Worm (Caenorhabditis elegans): ENCODE results near the gene T07A9.15.

T07A9.15 gene

DNA sequence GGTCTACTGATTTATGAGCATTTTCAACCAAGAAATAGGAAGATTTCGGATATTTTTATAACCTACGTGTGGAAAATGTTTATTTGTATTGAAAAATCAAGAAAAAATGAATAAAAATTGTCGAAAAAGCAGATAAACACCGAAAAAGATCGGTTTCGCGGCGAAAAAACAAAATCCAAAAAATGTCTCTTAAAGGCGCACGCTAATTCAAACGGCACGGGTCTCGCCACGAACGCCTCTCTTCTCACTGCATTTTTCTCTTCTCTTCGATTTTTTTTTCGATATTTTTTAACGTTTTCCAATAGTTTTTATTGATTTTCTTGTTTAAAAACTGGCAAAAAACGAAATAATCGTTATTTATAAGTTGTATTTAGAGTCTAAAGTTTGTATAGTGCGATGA lies 32.2 kb upstream of the T07A9.15 start (continued):
- no peak for TF ChIP-seq nhr-77 (tag; optimal IDR thresholded peaks at IDR 0.05)
- TF ChIP-seq hlh-4 (tag; optimal IDR thresholded peaks at IDR 0.05) = no peak
- peak; percentile 25 for TF ChIP-seq xbp-1 (tag; optimal IDR thresholded peaks at IDR 0.05)
- TF ChIP-seq alr-1 (tag; optimal IDR thresholded peaks at IDR 0.05; ENCODE audit: borderline replicate concordance) = no peak
- TF ChIP-seq lsy-2 (tag; optimal IDR thresholded peaks at IDR 0.05) = peak; percentile 51 to 82
- peak; percentile 28 for TF ChIP-seq nhr-47 (tag; optimal IDR thresholded peaks at IDR 0.05)
- no peak for TF ChIP-seq ets-5 (GFP tag; IDR thresholded peaks at IDR 0.05)
- no peak for TF ChIP-seq ceh-63 (GFP tag; optimal IDR thresholded peaks at IDR 0.05)
- TF ChIP-seq C04F5.9 (tag; optimal IDR thresholded peaks at IDR 0.05) = no peak
- no peak for TF ChIP-seq pqm-1 (tag; optimal IDR thresholded peaks at IDR 0.05)
- TF ChIP-seq zip-4 (GFP tag; optimal IDR thresholded peaks at IDR 0.05) = no peak
- TF ChIP-seq fos-1 (tag; optimal IDR thresholded peaks at IDR 0.05) = no peak
- TF ChIP-seq elt-2 (tag; optimal IDR thresholded peaks at IDR 0.05) = no peak
- no peak for TF ChIP-seq mef-2 (tag; optimal IDR thresholded peaks at IDR 0.05)
- TF ChIP-seq unc-86 (tag; optimal IDR thresholded peaks at IDR 0.05) = no peak
- TF ChIP-seq ztf-11 (tag; optimal IDR thresholded peaks at IDR 0.05) = no peak
- peak; percentile 1 for TF ChIP-seq snpc-4 (tag; optimal IDR thresholded peaks at IDR 0.05)
- TF ChIP-seq unc-62 (GFP tag; optimal IDR thresholded peaks at IDR 0.05) = no peak
- TF ChIP-seq mep-1 (tag; optimal IDR thresholded peaks at IDR 0.05) = no peak
- no peak for TF ChIP-seq nhr-20 (tag; optimal IDR thresholded peaks at IDR 0.05)
- TF ChIP-seq nhr-28 (tag; optimal IDR thresholded peaks at IDR 0.05) = no peak
- TF ChIP-seq tbx-2 (tag; optimal IDR thresholded peaks at IDR 0.05) = peak; percentile 11
- peak; percentile 53 for TF ChIP-seq C16A3.4 (tag; optimal IDR thresholded peaks at IDR 0.05)
- peak; percentile 62 to 67 for TF ChIP-seq efl-1 (optimal IDR thresholded peaks at IDR 0.05)
- TF ChIP-seq efl-1 (GFP tag; optimal IDR thresholded peaks at IDR 0.05 in 1 of 2) = peak; percentile 70 to 88
- TF ChIP-seq ceh-88 (GFP tag; IDR thresholded peaks at IDR 0.05) = no peak
- no peak for TF ChIP-seq mab-9 (GFP tag; IDR thresholded peaks at IDR 0.05)
- TF ChIP-seq dpl-1 (GFP tag; optimal IDR thresholded peaks at IDR 0.05) = peak; percentile 49 to 76 (median 64)
- no peak for TF ChIP-seq ceh-8 (GFP tag; optimal IDR thresholded peaks at IDR 0.05)
- TF ChIP-seq ces-1 (GFP tag; optimal IDR thresholded peaks at IDR 0.05) = no peak
- peak; percentile 71 to 77 for TF ChIP-seq lin-35 (GFP tag; optimal IDR thresholded peaks at IDR 0.05)
- TF ChIP-seq nhr-76 (tag; optimal IDR thresholded peaks at IDR 0.05) = no peak
- TF ChIP-seq efl-3 (GFP tag; optimal IDR thresholded peaks at IDR 0.05) = no peak
- peak; percentile 40 for TF ChIP-seq snu-23 (GFP tag; optimal IDR thresholded peaks at IDR 0.05)
- TF ChIP-seq swsn-7 (tag; optimal IDR thresholded peaks at IDR 0.05) = no peak
- TF ChIP-seq dsc-1 (tag; optimal IDR thresholded peaks at IDR 0.05) = no peak
- no peak for TF ChIP-seq vab-15 (tag; optimal IDR thresholded peaks at IDR 0.05)
- TF ChIP-seq lin-15B (tag; optimal IDR thresholded peaks at IDR 0.05) = peak; percentile 5
- TF ChIP-seq hlh-17 (GFP tag; optimal IDR thresholded peaks at IDR 0.05; ENCODE audit: borderline replicate concordance) = no peak
- TF ChIP-seq nhr-90 (tag; optimal IDR thresholded peaks at IDR 0.05; ENCODE audit: poor library complexity) = no peak

DNA sequence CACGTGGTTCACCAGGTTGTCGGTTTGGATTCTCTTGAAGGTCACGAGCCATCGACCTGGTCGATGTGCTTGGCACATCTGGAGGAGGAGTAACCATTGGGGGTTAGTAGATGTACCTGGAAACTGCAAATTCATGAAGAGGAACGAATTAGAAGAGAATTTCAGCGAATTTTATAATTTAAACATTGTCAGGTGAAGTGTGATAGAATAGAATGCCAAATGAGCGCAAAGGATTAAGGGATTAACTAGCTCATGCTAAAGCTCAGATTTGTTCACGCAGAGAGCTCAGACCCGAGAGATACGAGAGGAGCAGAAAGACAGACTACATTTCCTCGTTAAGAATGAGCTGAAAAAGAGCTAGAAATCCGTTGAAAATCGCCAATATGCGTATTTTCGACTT lies 31.7 kb upstream of the T07A9.15 start, which contains the start of gene daf-18:
TSS of gene daf-18 (minus strand) at position 126 of the 400 bp plus-strand sequence.
- TF ChIP-seq mdl-1 (tag; optimal IDR thresholded peaks at IDR 0.05) (no peak), ceh-8 (GFP tag; optimal IDR thresholded peaks at IDR 0.05) (no peak), fkh-8 (tag; optimal IDR thresholded peaks at IDR 0.05) (peak; percentile 64), dsc-1 (tag; optimal IDR thresholded peaks at IDR 0.05) (peak; percentile 55)

ce11 chrIV:422112-422511 lies 28.8 kb upstream of the T07A9.15 start:
- TF ChIP-seq aha-1 (tag; optimal IDR thresholded peaks at IDR 0.05) (no peak), hpl-2 (GFP tag; optimal IDR thresholded peaks at IDR 0.05) (no peak), fkh-4 (tag; optimal IDR thresholded peaks at IDR 0.05; ENCODE audit: borderline replicate concordance) (no peak), rnt-1 (tag; optimal IDR thresholded peaks at IDR 0.05) (no peak), nhr-76 (tag; optimal IDR thresholded peaks at IDR 0.05) (no peak), nhr-77 (tag; optimal IDR thresholded peaks at IDR 0.05) (no peak), mep-1 (tag; optimal IDR thresholded peaks at IDR 0.05) (no peak), dpl-1 (GFP tag; optimal IDR thresholded peaks at IDR 0.05) (no peak), C16A3.4 (tag; optimal IDR thresholded peaks at IDR 0.05) (no peak), blmp-1 (tag; optimal IDR thresholded peaks at IDR 0.05) (no peak), unc-98 (GFP tag; IDR thresholded peaks at IDR 0.05) (no peak), lin-13 (GFP tag; optimal IDR thresholded peaks at IDR 0.05) (no peak), nhr-71 (tag; optimal IDR thresholded peaks at IDR 0.05) (no peak), efl-3 (GFP tag; optimal IDR thresholded peaks at IDR 0.05) (no peak), dsc-1 (tag; optimal IDR thresholded peaks at IDR 0.05) (no peak), Y116A8C.19 (tag; optimal IDR thresholded peaks at IDR 0.05; ENCODE audit: borderline replicate concordance) (no peak), lsy-2 (tag; optimal IDR thresholded peaks at IDR 0.05) (no peak), nhr-237 (tag; optimal IDR thresholded peaks at IDR 0.05) (no peak)
